Worm (Caenorhabditis elegans): ENCODE data around the gene str-153.

DNA sequence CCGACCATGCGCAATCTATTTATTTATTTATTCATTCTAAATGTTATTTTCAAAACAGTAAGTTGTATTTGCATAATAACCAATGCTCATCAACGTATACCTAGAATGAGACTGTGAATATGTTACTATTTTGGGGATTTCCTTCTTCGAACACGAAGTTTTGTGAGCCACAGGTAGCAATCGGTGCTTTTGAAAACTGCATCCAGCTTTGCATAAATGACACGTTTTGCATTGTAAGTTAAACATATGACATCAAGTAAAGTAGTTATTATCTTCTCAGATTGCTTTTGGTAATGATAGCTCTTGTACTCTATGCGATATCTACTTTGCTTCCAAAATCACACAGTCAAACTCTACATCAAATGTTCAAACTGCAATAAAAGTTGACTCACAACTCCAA lies 48.3 kb downstream of the str-153 start, which contains the start of gene E03H12.4:
- TF ChIP-seq pqm-1 (tag; optimal IDR thresholded peaks at IDR 0.05), result no peak
- no peak for TF ChIP-seq ceh-45 (GFP tag; IDR thresholded peaks at IDR 0.05)
- TF ChIP-seq fkh-6 (tag; optimal IDR thresholded peaks at IDR 0.05), result no peak
- no peak for TF ChIP-seq ama-1 (optimal IDR thresholded peaks at IDR 0.05)
- no peak for TF ChIP-seq syd-9 (tag; optimal IDR thresholded peaks at IDR 0.05)
- TF ChIP-seq nhr-11 (tag; optimal IDR thresholded peaks at IDR 0.05), result no peak
- TF ChIP-seq unc-3 (GFP tag; conservative IDR thresholded peaks at IDR 0.05), result no peak
- TF ChIP-seq unc-3 (tag; optimal IDR thresholded peaks at IDR 0.05), result no peak
- TF ChIP-seq ztf-16 (tag; optimal IDR thresholded peaks at IDR 0.05), result no peak
- TF ChIP-seq ahr-1 (tag; optimal IDR thresholded peaks at IDR 0.05), result no peak

Data from whole organism, late embryonic.